Fruit fly (Drosophila melanogaster) S2 (cell line): ENCODE measurements around the gene dnk.

Experiments used
- CG8478 ChIP-seq: fragments of >200 bp; optimal IDR thresholded peaks from 2 replicates; lab custom pipeline; 2018
- CTCF ChIP-seq, 2 experiments: fragments of >200 bp; optimal IDR thresholded peaks; 2 replicates each; lab custom pipeline; 2018

DNA sequence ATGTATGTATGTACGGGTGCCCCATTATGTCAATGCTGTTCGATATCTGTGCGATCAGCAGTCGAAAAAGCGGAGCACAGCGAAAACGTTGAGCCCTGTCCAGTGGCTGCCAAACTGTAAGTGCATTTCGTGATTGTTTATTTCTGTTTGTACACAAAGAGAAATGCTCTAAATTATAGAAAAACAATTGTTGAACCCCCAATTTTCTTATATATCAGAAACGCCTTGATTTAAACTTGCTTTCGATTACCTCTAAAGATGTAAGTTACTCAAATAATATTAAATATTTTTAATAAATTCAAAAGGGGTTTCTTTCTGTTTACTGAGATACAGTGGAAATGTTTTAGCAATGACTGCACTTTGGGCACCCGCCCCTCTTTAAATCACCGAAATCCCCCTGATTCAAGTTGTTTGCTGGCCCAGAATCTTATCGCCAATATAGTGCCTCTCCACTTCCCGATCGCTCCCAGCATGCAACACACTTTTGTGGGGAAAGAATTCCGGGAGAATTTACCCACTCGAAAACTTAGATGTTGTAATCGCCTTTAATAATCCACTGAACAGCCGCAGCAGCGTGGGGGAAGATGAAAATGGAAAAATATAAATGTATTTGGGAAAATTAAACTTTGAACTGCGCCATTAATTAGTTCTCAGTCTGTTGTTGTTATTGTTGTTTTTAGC lies 34.1 kb downstream of the dnk start:
- TF ChIP-seq CG8478 (lab: Kevin White, UChicago) (no peak), CTCF (optimal IDR thresholded peaks at IDR 0.05; lab: Kevin White, UChicago) (no peak)
